5 worm cellular contexts compared by ENCODE assay signal in the genomic region with DNA sequence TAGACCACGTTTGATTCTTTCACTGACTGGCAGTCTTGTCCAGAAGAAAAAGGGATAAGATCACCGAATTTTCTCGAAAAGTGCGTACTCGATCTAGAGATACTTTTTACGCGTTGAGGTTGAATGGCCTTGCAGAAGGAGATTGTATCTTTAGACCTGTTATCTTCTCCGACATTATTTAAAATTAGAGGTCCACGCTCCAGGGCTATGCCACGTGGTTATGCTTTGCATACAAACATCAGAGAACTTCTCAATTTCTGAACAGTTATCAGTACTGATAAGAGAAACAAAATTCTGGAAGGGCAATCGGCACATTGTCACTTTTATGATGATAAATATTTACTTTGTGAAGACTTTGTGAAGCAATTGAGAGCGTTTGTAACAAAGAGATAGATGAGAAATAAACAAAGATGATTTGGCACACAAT.
TF ChIP-seq lines count a peak whose summit lies in the region.

No protein-coding gene starts in this region.

TF ChIP-seq in whole organism, L1 larva, 84 proteins besides CTCF, POLR2A, EP300 and RAD21 (continued from another document):
- peak; percentile 61 for TF ChIP-seq snpc-4 (tag; optimal IDR thresholded peaks at IDR 0.05; lab: Kevin White, UChicago)
- 0 out of 2 replicates have a peak, but pooled peaks have one; percentile 38 for TF ChIP-seq ceh-88 (GFP tag; IDR thresholded peaks at IDR 0.05; lab: Robert Waterston, UW)
- no peak for TF ChIP-seq Y116A8C.19 (tag; optimal IDR thresholded peaks at IDR 0.05; lab: Kevin White, UChicago; ENCODE audit: borderline replicate concordance)
- peak; percentile 81 for TF ChIP-seq nhr-19 (GFP tag; conservative IDR thresholded peaks at IDR 0.05; lab: Robert Waterston, UW)
- TF ChIP-seq unc-30 (tag; optimal IDR thresholded peaks at IDR 0.05; lab: Kevin White, UChicago): no peak
- peak; percentile 92 for TF ChIP-seq elt-2 (tag; optimal IDR thresholded peaks at IDR 0.05; lab: Kevin White, UChicago)
- TF ChIP-seq C16A3.4 (tag; optimal IDR thresholded peaks at IDR 0.05; lab: Kevin White, UChicago): peak; percentile 36
- no peak for TF ChIP-seq dpl-1 (GFP tag; optimal IDR thresholded peaks at IDR 0.05; lab: Kevin White, UChicago)
- peak; percentile 66 for TF ChIP-seq lin-13 (GFP tag; optimal IDR thresholded peaks at IDR 0.05; lab: Kevin White, UChicago)
TF ChIP-seq in whole organism, L1 larva: peak in this region for 30.

TF ChIP-seq in whole organism, L2 larva, 48 proteins besides CTCF, POLR2A, EP300 and RAD21 (continued from another document):
- TF ChIP-seq ceh-16 (tag; optimal IDR thresholded peaks at IDR 0.05; lab: Kevin White, UChicago) (peak; percentile 82), nhr-21 (tag; optimal IDR thresholded peaks at IDR 0.05; lab: Kevin White, UChicago) (peak; percentile 88), skn-1 (tag; optimal IDR thresholded peaks at IDR 0.05; lab: Kevin White, UChicago) (peak; percentile 74), lin-11 (tag; optimal IDR thresholded peaks at IDR 0.05; lab: Kevin White, UChicago) (no peak), mbf-1 (tag; optimal IDR thresholded peaks at IDR 0.05; lab: Kevin White, UChicago) (no peak), nhr-23 (tag; optimal IDR thresholded peaks at IDR 0.05; lab: Kevin White, UChicago) (no peak), dmd-4 (tag; optimal IDR thresholded peaks at IDR 0.05; lab: Kevin White, UChicago) (no peak), F13H6.1 (tag; optimal IDR thresholded peaks at IDR 0.05; lab: Kevin White, UChicago) (peak; percentile 58), nhr-11 (tag; optimal IDR thresholded peaks at IDR 0.05; lab: Kevin White, UChicago) (no peak), nhr-129 (tag; optimal IDR thresholded peaks at IDR 0.05; lab: Kevin White, UChicago) (peak; percentile 65), egl-27 (tag; optimal IDR thresholded peaks at IDR 0.05; lab: Kevin White, UChicago) (peak; percentile 11)

TF ChIP-seq in whole organism, L3 larva, 47 proteins besides CTCF, POLR2A, EP300 and RAD21 (continued from another document):
- TF ChIP-seq nhr-77 (tag; optimal IDR thresholded peaks at IDR 0.05; lab: Kevin White, UChicago): no peak
- no peak for TF ChIP-seq egl-27 (tag; optimal IDR thresholded peaks at IDR 0.05; lab: Kevin White, UChicago)
- TF ChIP-seq ZK546.5 (tag; optimal IDR thresholded peaks at IDR 0.05; lab: Kevin White, UChicago): no peak
- TF ChIP-seq nhr-237 (tag; optimal IDR thresholded peaks at IDR 0.05; lab: Kevin White, UChicago): no peak
- peak; percentile 67 for TF ChIP-seq lsy-12 (tag; optimal IDR thresholded peaks at IDR 0.05; lab: Kevin White, UChicago)
- no peak for TF ChIP-seq nhr-11 (tag; optimal IDR thresholded peaks at IDR 0.05; lab: Kevin White, UChicago)
- peak; percentile 13 for TF ChIP-seq snpc-4 (tag; optimal IDR thresholded peaks at IDR 0.05; lab: Kevin White, UChicago)

TF ChIP-seq in whole organism, L4 larva, 104 proteins besides CTCF, POLR2A, EP300 and RAD21 (continued from another document and continues in another):
- TF ChIP-seq dmd-6 (GFP tag; IDR thresholded peaks at IDR 0.05; lab: Robert Waterston, UW): peak; percentile 91
- no peak for TF ChIP-seq zfp-2 (tag; optimal IDR thresholded peaks at IDR 0.05; lab: Kevin White, UChicago)
- TF ChIP-seq attf-4 (tag; optimal IDR thresholded peaks at IDR 0.05; lab: Kevin White, UChicago): no peak
- TF ChIP-seq egl-43 (GFP tag; IDR thresholded peaks at IDR 0.05; lab: Robert Waterston, UW): no peak
- peak; percentile 60 for TF ChIP-seq nhr-6 (tag; optimal IDR thresholded peaks at IDR 0.05; lab: Kevin White, UChicago)
- TF ChIP-seq mdl-1 (tag; optimal IDR thresholded peaks at IDR 0.05; lab: Kevin White, UChicago): peak in 1 of 2 experiments; percentile 88
- TF ChIP-seq madf-9 (GFP tag; conservative IDR thresholded peaks at IDR 0.05; lab: Robert Waterston, UW): 0 out of 2 replicates have a peak, but pooled peaks have one; percentile 48
- peak; percentile 67 for TF ChIP-seq gei-8 (GFP tag; optimal IDR thresholded peaks at IDR 0.05; lab: Kevin White, UChicago)
- peak; percentile 5 for TF ChIP-seq spr-3 (GFP tag; optimal IDR thresholded peaks at IDR 0.05; lab: Kevin White, UChicago)
- no peak for TF ChIP-seq Y75B8A.6 (GFP tag; IDR thresholded peaks at IDR 0.05; lab: Robert Waterston, UW)
- TF ChIP-seq ceh-44 (GFP tag; IDR thresholded peaks at IDR 0.05; lab: Robert Waterston, UW): no peak
- TF ChIP-seq php-3 (GFP tag; IDR thresholded peaks at IDR 0.05; lab: Robert Waterston, UW): peak; percentile 85
- peak; percentile 9; the same call in 1 of the 2 replicates for TF ChIP-seq ceh-20 (GFP tag; IDR thresholded peaks at IDR 0.05; lab: Robert Waterston, UW)
- no peak for TF ChIP-seq F37D6.2 (tag; optimal IDR thresholded peaks at IDR 0.05; lab: Kevin White, UChicago)
- TF ChIP-seq lin-39 (tag; optimal IDR thresholded peaks at IDR 0.05; lab: Kevin White, UChicago): no peak
- peak; percentile 68 for TF ChIP-seq mep-1 (tag; optimal IDR thresholded peaks at IDR 0.05; lab: Kevin White, UChicago)
- TF ChIP-seq dve-1 (tag; optimal IDR thresholded peaks at IDR 0.05; lab: Kevin White, UChicago; ENCODE audit: insufficient read depth): peak; percentile 96
- TF ChIP-seq ZK337.2 (GFP tag; IDR thresholded peaks at IDR 0.05; lab: Robert Waterston, UW): no peak
- TF ChIP-seq hif-1 (tag; optimal IDR thresholded peaks at IDR 0.05; lab: Kevin White, UChicago): peak in 1 of 2 experiments; percentile 19
- TF ChIP-seq duxl-1 (tag; optimal IDR thresholded peaks at IDR 0.05; lab: Kevin White, UChicago; ENCODE audit: poor library complexity): no peak
- peak; percentile 68 for TF ChIP-seq cey-2 (tag; optimal IDR thresholded peaks at IDR 0.05; lab: Kevin White, UChicago; ENCODE audit: borderline replicate concordance, insufficient read depth)
- no peak for TF ChIP-seq dmd-9 (GFP tag; IDR thresholded peaks at IDR 0.05; lab: Robert Waterston, UW)
- no peak for TF ChIP-seq daf-8 (GFP tag; IDR thresholded peaks at IDR 0.05; lab: Robert Waterston, UW)
- peak; percentile 90 for TF ChIP-seq hlh-11 (tag; optimal IDR thresholded peaks at IDR 0.05; lab: Kevin White, UChicago)
- no peak for TF ChIP-seq aly-2 (tag; optimal IDR thresholded peaks at IDR 0.05; lab: Kevin White, UChicago)
- TF ChIP-seq F44E2.7 (GFP tag; IDR thresholded peaks at IDR 0.05; lab: Robert Waterston, UW): no peak
- TF ChIP-seq mxl-2 (GFP tag; conservative IDR thresholded peaks at IDR 0.05; lab: Robert Waterston, UW): no peak
- no peak for TF ChIP-seq F26F4.8 (GFP tag; conservative IDR thresholded peaks at IDR 0.05; lab: Robert Waterston, UW)
- TF ChIP-seq unc-130 (GFP tag; optimal IDR thresholded peaks at IDR 0.05; lab: Kevin White, UChicago): no peak
- TF ChIP-seq tra-1 (GFP tag; IDR thresholded peaks at IDR 0.05; lab: Robert Waterston, UW): peak; percentile 69; the same call in 1 of the 2 replicates
- TF ChIP-seq lin-15B (tag; optimal IDR thresholded peaks at IDR 0.05; lab: Kevin White, UChicago): no peak
- peak; percentile 59 for TF ChIP-seq pha-4 (GFP tag; IDR thresholded peaks at IDR 0.05; lab: Robert Waterston, UW)
- TF ChIP-seq pha-4 (tag; optimal IDR thresholded peaks at IDR 0.05; lab: Kevin White, UChicago): peak; percentile 78
- no peak for TF ChIP-seq Y5F2A.4 (GFP tag; optimal IDR thresholded peaks at IDR 0.05; lab: Kevin White, UChicago)
- no peak for TF ChIP-seq D1046.2 (GFP tag; IDR thresholded peaks at IDR 0.05; lab: Robert Waterston, UW)
- no peak for TF ChIP-seq lin-29 (GFP tag; IDR thresholded peaks at IDR 0.05; lab: Robert Waterston, UW)
- no peak for TF ChIP-seq ztf-11 (tag; optimal IDR thresholded peaks at IDR 0.05; lab: Kevin White, UChicago)
- TF ChIP-seq lin-1 (GFP tag; IDR thresholded peaks at IDR 0.05; lab: Robert Waterston, UW): 0 out of 2 replicates have a peak, but pooled peaks have one; percentile 8
- TF ChIP-seq madf-5 (GFP tag; IDR thresholded peaks at IDR 0.05; lab: Robert Waterston, UW): no peak
- TF ChIP-seq lim-7 (GFP tag; IDR thresholded peaks at IDR 0.05; lab: Robert Waterston, UW): no peak
- peak; percentile 29 for TF ChIP-seq sdz-12 (GFP tag; optimal IDR thresholded peaks at IDR 0.05; lab: Kevin White, UChicago)
- peak; percentile 57 for TF ChIP-seq nhr-25 (tag; optimal IDR thresholded peaks at IDR 0.05; lab: Kevin White, UChicago; ENCODE audit: borderline replicate concordance, insufficient read depth)
- no peak for TF ChIP-seq daf-12 (tag; optimal IDR thresholded peaks at IDR 0.05; lab: Kevin White, UChicago)
- TF ChIP-seq F49E8.2 (tag; optimal IDR thresholded peaks at IDR 0.05; lab: Kevin White, UChicago; ENCODE audit: borderline replicate concordance): no peak
- no peak for TF ChIP-seq zag-1 (tag; optimal IDR thresholded peaks at IDR 0.05; lab: Kevin White, UChicago)
- no peak for TF ChIP-seq ceh-62 (tag; optimal IDR thresholded peaks at IDR 0.05; lab: Kevin White, UChicago)
- no peak for TF ChIP-seq rbr-2 (tag; optimal IDR thresholded peaks at IDR 0.05; lab: Kevin White, UChicago)
- TF ChIP-seq dmd-8 (GFP tag; IDR thresholded peaks at IDR 0.05; lab: Robert Waterston, UW): no peak
- TF ChIP-seq ZK546.5 (tag; optimal IDR thresholded peaks at IDR 0.05; lab: Kevin White, UChicago): no peak
- TF ChIP-seq ceh-82 (tag; optimal IDR thresholded peaks at IDR 0.05; lab: Kevin White, UChicago): no peak

TF ChIP-seq in whole organism, young adult, 124 proteins besides CTCF, POLR2A, EP300 and RAD21 (continued from another document):
- peak; percentile 47 for TF ChIP-seq ztf-22 (GFP tag; optimal IDR thresholded peaks at IDR 0.05; lab: Kevin White, UChicago)
- 0 out of 2 replicates have a peak, but pooled peaks have one; percentile 21 for TF ChIP-seq madf-3 (GFP tag; IDR thresholded peaks at IDR 0.05; lab: Robert Waterston, UW)
- TF ChIP-seq bed-2 (GFP tag; IDR thresholded peaks at IDR 0.05; lab: Robert Waterston, UW): no peak
- no peak for TF ChIP-seq Y53F4B.3 (GFP tag; IDR thresholded peaks at IDR 0.05; lab: Robert Waterston, UW)
- no peak for TF ChIP-seq nhr-179 (tag; optimal IDR thresholded peaks at IDR 0.05; lab: Kevin White, UChicago)
- no peak for TF ChIP-seq Y53G8AR.9 (GFP tag; conservative IDR thresholded peaks at IDR 0.05; lab: Robert Waterston, UW)
- no peak for TF ChIP-seq efl-1 (GFP tag; optimal IDR thresholded peaks at IDR 0.05; lab: Kevin White, UChicago)
- TF ChIP-seq F39B2.1 (GFP tag; IDR thresholded peaks at IDR 0.05; lab: Robert Waterston, UW): no peak
- TF ChIP-seq akir-1 (GFP tag; optimal IDR thresholded peaks at IDR 0.05; lab: Kevin White, UChicago): no peak
- no peak for TF ChIP-seq T07F8.4 (tag; optimal IDR thresholded peaks at IDR 0.05; lab: Kevin White, UChicago)
- no peak for TF ChIP-seq mel-28 (tag; optimal IDR thresholded peaks at IDR 0.05; lab: Kevin White, UChicago; ENCODE audit: borderline replicate concordance)
- no peak for TF ChIP-seq ceh-40 (GFP tag; IDR thresholded peaks at IDR 0.05; lab: Robert Waterston, UW)
- peak; percentile 44; the same call in 1 of the 2 replicates for TF ChIP-seq dox-1 (GFP tag; IDR thresholded peaks at IDR 0.05; lab: Robert Waterston, UW)
- TF ChIP-seq Y67H2A.10 (GFP tag; conservative IDR thresholded peaks at IDR 0.05; lab: Robert Waterston, UW): no peak
- no peak for TF ChIP-seq nhr-120 (GFP tag; IDR thresholded peaks at IDR 0.05; lab: Robert Waterston, UW)
- peak; percentile 36 for TF ChIP-seq ets-4 (GFP tag; optimal IDR thresholded peaks at IDR 0.05; lab: Kevin White, UChicago)
- no peak for TF ChIP-seq F37B4.10 (GFP tag; IDR thresholded peaks at IDR 0.05; lab: Robert Waterston, UW)
- no peak for TF ChIP-seq T26A5.8 (tag; optimal IDR thresholded peaks at IDR 0.05; lab: Kevin White, UChicago)
- TF ChIP-seq hmg-20 (GFP tag; IDR thresholded peaks at IDR 0.05; lab: Robert Waterston, UW): no peak
- TF ChIP-seq C17E4.6 (GFP tag; IDR thresholded peaks at IDR 0.05; lab: Robert Waterston, UW): no peak
- peak; percentile 11 for TF ChIP-seq unc-62 (GFP tag; optimal IDR thresholded peaks at IDR 0.05; lab: Kevin White, UChicago)
- 0 out of 2 replicates have a peak, but pooled peaks have one; percentile 17 for TF ChIP-seq mcd-1 (GFP tag; IDR thresholded peaks at IDR 0.05; lab: Robert Waterston, UW)
- TF ChIP-seq lin-35 (GFP tag; optimal IDR thresholded peaks at IDR 0.05; lab: Kevin White, UChicago): no peak
- no peak for TF ChIP-seq hmg-1.2 (GFP tag; IDR thresholded peaks at IDR 0.05; lab: Robert Waterston, UW)
- TF ChIP-seq ztf-3 (GFP tag; optimal IDR thresholded peaks at IDR 0.05; lab: Kevin White, UChicago): no peak
- TF ChIP-seq madf-8 (GFP tag; conservative IDR thresholded peaks at IDR 0.05; lab: Robert Waterston, UW): no peak
- no peak for TF ChIP-seq attf-6 (GFP tag; IDR thresholded peaks at IDR 0.05; lab: Robert Waterston, UW)
- no peak for TF ChIP-seq ztf-18 (tag; optimal IDR thresholded peaks at IDR 0.05; lab: Kevin White, UChicago)
- no peak for TF ChIP-seq hlh-12 (tag; optimal IDR thresholded peaks at IDR 0.05; lab: Kevin White, UChicago)
- no peak for TF ChIP-seq rcor-1 (GFP tag; IDR thresholded peaks at IDR 0.05; lab: Robert Waterston, UW)
- TF ChIP-seq tlf-1 (GFP tag; optimal IDR thresholded peaks at IDR 0.05; lab: Kevin White, UChicago): peak; percentile 53
- TF ChIP-seq F57C9.4 (tag; optimal IDR thresholded peaks at IDR 0.05; lab: Kevin White, UChicago): no peak
- TF ChIP-seq F33H1.4 (GFP tag; IDR thresholded peaks at IDR 0.05; lab: Robert Waterston, UW): no peak
- no peak for TF ChIP-seq lir-1 (GFP tag; conservative IDR thresholded peaks at IDR 0.05; lab: Robert Waterston, UW)
- TF ChIP-seq lin-40 (tag; optimal IDR thresholded peaks at IDR 0.05; lab: Kevin White, UChicago): peak; percentile 72
- no peak for TF ChIP-seq ZK185.1 (tag; optimal IDR thresholded peaks at IDR 0.05; lab: Kevin White, UChicago; ENCODE audit: poor library complexity, severe bottlenecking)
- no peak for TF ChIP-seq pbrm-1 (GFP tag; IDR thresholded peaks at IDR 0.05; lab: Robert Waterston, UW)
- TF ChIP-seq Y95B8A.8 (GFP tag; IDR thresholded peaks at IDR 0.05; lab: Robert Waterston, UW): no peak
- no peak for TF ChIP-seq F49E8.2 (tag; optimal IDR thresholded peaks at IDR 0.05; lab: Kevin White, UChicago; ENCODE audit: insufficient read depth)
- TF ChIP-seq F52B5.7 (tag; optimal IDR thresholded peaks at IDR 0.05; lab: Kevin White, UChicago): no peak
- no peak for TF ChIP-seq ceh-27 (GFP tag; optimal IDR thresholded peaks at IDR 0.05; lab: Kevin White, UChicago)
- no peak for TF ChIP-seq Y79H2A.3 (GFP tag; conservative IDR thresholded peaks at IDR 0.05; lab: Robert Waterston, UW)
- no peak for TF ChIP-seq aptf-2 (GFP tag; conservative IDR thresholded peaks at IDR 0.05; lab: Robert Waterston, UW)
- no peak for TF ChIP-seq tbx-9 (tag; optimal IDR thresholded peaks at IDR 0.05; lab: Kevin White, UChicago; ENCODE audit: borderline replicate concordance)
- peak; percentile 61 for TF ChIP-seq nfyb-1 (GFP tag; IDR thresholded peaks at IDR 0.05; lab: Robert Waterston, UW)
- no peak for TF ChIP-seq ceh-58 (GFP tag; IDR thresholded peaks at IDR 0.05; lab: Robert Waterston, UW)
- no peak for TF ChIP-seq ceh-79 (tag; optimal IDR thresholded peaks at IDR 0.05; lab: Kevin White, UChicago)
- no peak for TF ChIP-seq mxl-1 (tag; optimal IDR thresholded peaks at IDR 0.05; lab: Kevin White, UChicago)
- TF ChIP-seq zim-3 (tag; optimal IDR thresholded peaks at IDR 0.05; lab: Kevin White, UChicago): no peak
- TF ChIP-seq lsy-27 (tag; optimal IDR thresholded peaks at IDR 0.05; lab: Kevin White, UChicago; ENCODE audit: borderline replicate concordance, insufficient read depth): no peak
- TF ChIP-seq nfya-2 (GFP tag; IDR thresholded peaks at IDR 0.05; lab: Robert Waterston, UW): no peak
- TF ChIP-seq C06A6.2 (GFP tag; conservative IDR thresholded peaks at IDR 0.05; lab: Robert Waterston, UW): peak; percentile 38; the same call in 1 of the 2 replicates
- no peak for TF ChIP-seq egl-18 (GFP tag; IDR thresholded peaks at IDR 0.05; lab: Robert Waterston, UW)
- TF ChIP-seq bed-1 (GFP tag; IDR thresholded peaks at IDR 0.05; lab: Robert Waterston, UW): no peak
- peak; percentile 41 for TF ChIP-seq repo-1 (tag; optimal IDR thresholded peaks at IDR 0.05; lab: Kevin White, UChicago)
- no peak for TF ChIP-seq ztf-25 (GFP tag; IDR thresholded peaks at IDR 0.05; lab: Robert Waterston, UW)
- peak; percentile 42 for TF ChIP-seq nhr-90 (tag; optimal IDR thresholded peaks at IDR 0.05; lab: Kevin White, UChicago)
- TF ChIP-seq sptf-2 (GFP tag; optimal IDR thresholded peaks at IDR 0.05; lab: Kevin White, UChicago): no peak
